Fruit fly (Drosophila melanogaster) whole organism, prepupa: ENCODE data around the gene CkIIbeta.

ENCODE experiments used
- CG10669 ChIP-seq: fragments of 200-800 bp; sonication (Bioruptor generic); optimal IDR thresholded peaks from 3 replicates; lab custom pipeline; 2018; ENCODE audit warnings: missing biosample characterization, mild to moderate bottlenecking, missing genetic modification characterization, moderate library complexity
- CG11294 ChIP-seq: fragments of 200-800 bp; sonication (Bioruptor generic); IDR thresholded peaks from 2 replicates; pipeline ENCODE4 v1.3.6; 2022; ENCODE audit warnings: missing biosample characterization, missing genetic modification characterization
- CG11762 ChIP-seq: fragments of 200-800 bp; sonication (Bioruptor generic); optimal IDR thresholded peaks from 3 replicates; lab custom pipeline; 2016; ENCODE audit warnings: missing biosample characterization, missing genetic modification characterization; ENCODE audit not compliant: insufficient read depth
- CG11902 ChIP-seq: fragments of 200-800 bp; sonication (Bioruptor generic); optimal IDR thresholded peaks from 3 replicates; lab custom pipeline; 2016; ENCODE audit warnings: missing biosample characterization, missing genetic modification characterization
- CG15336 ChIP-seq: fragments of 200-800 bp; sonication (Bioruptor generic); IDR thresholded peaks from 2 replicates; pipeline ENCODE4 v1.3.6; 2022; ENCODE audit warnings: missing biosample characterization, missing genetic modification characterization
- CG1621 ChIP-seq: fragments of 200-800 bp; sonication (Bioruptor generic); optimal IDR thresholded peaks from 3 replicates; lab custom pipeline; 2018; ENCODE audit warnings: missing biosample characterization, mild to moderate bottlenecking, missing genetic modification characterization
- CG3032 ChIP-seq: fragments of 200-800 bp; optimal IDR thresholded peaks from 2 replicates; lab custom pipeline; 2019; ENCODE audit warnings: missing biosample characterization, mild to moderate bottlenecking, missing genetic modification characterization, moderate library complexity
- CG31627 ChIP-seq: fragments of 200-800 bp; sonication (Bioruptor generic); optimal IDR thresholded peaks from 3 replicates; lab custom pipeline; 2016; ENCODE audit warnings: missing biosample characterization, missing genetic modification characterization
- CG32006 ChIP-seq: fragments of 200-800 bp; sonication (Bioruptor generic); optimal IDR thresholded peaks from 3 replicates; lab custom pipeline; 2017; ENCODE audit warnings: missing biosample characterization, mild to moderate bottlenecking, missing genetic modification characterization
- CG3919 ChIP-seq: fragments of 200-800 bp; sonication (Bioruptor generic); optimal IDR thresholded peaks from 3 replicates; lab custom pipeline; 2016; ENCODE audit warnings: missing biosample characterization, missing genetic modification characterization
- CG6163 ChIP-seq: fragments of 200-800 bp; sonication (Bioruptor generic); IDR thresholded peaks from 3 replicates; pipeline ENCODE4 v1.3.6; 2022; ENCODE audit warnings: missing biosample characterization, missing genetic modification characterization
- CG6276 ChIP-seq: fragments of 200-800 bp; sonication (Bioruptor generic); optimal IDR thresholded peaks from 2 replicates; lab custom pipeline; 2017; ENCODE audit warnings: missing biosample characterization, mild to moderate bottlenecking, missing genetic modification characterization
- CG6808 ChIP-seq: fragments of 200-800 bp; sonication (Bioruptor generic); optimal IDR thresholded peaks from 3 replicates; lab custom pipeline; 2017; ENCODE audit warnings: missing biosample characterization, missing genetic modification characterization, mild to moderate bottlenecking, moderate library complexity, missing genetic modification reagents
- CG6854 ChIP-seq: fragments of 200-800 bp; sonication (Bioruptor generic); optimal IDR thresholded peaks from 2 replicates; lab custom pipeline; 2017; ENCODE audit warnings: missing biosample characterization, mild to moderate bottlenecking, missing genetic modification characterization
- CG7368 ChIP-seq: fragments of 200-800 bp; sonication (Bioruptor generic); optimal IDR thresholded peaks from 3 replicates; lab custom pipeline; 2016; ENCODE audit warnings: missing biosample characterization, missing genetic modification characterization
- CG8119 ChIP-seq: fragments of 200-800 bp; sonication (Bioruptor generic); IDR thresholded peaks from 3 replicates; pipeline ENCODE4 v1.3.6; 2022; ENCODE audit warnings: missing biosample characterization, missing genetic modification characterization
- CG8319 ChIP-seq: fragments of 200-800 bp; sonication (Bioruptor generic); optimal IDR thresholded peaks from 3 replicates; lab custom pipeline; 2016; ENCODE audit warnings: missing biosample characterization, missing genetic modification characterization
- CG8632 ChIP-seq: fragments of 200-800 bp; sonication (Bioruptor generic); optimal IDR thresholded peaks from 3 replicates; lab custom pipeline; 2016; ENCODE audit warnings: missing biosample characterization, missing genetic modification characterization
- CG9139 ChIP-seq: fragments of 200-800 bp; sonication (Bioruptor generic); optimal IDR thresholded peaks from 3 replicates; lab custom pipeline; 2017; ENCODE audit warnings: missing biosample characterization, mild to moderate bottlenecking, missing genetic modification characterization
- Eip78C ChIP-seq: fragments of 200-800 bp; sonication (Bioruptor generic); peaks from one replicate; lab custom pipeline; 2016; ENCODE audit warnings: missing biosample characterization, missing genetic modification characterization
- Eip93F ChIP-seq: fragments of 200-800 bp; sonication (Bioruptor generic); optimal IDR thresholded peaks from 2 replicates; lab custom pipeline; 2016; ENCODE audit warnings: missing biosample characterization, mild to moderate bottlenecking, missing genetic modification characterization
- Ets96B ChIP-seq: fragments of 200-800 bp; optimal IDR thresholded peaks from 2 replicates; lab custom pipeline; 2019; ENCODE audit warnings: missing biosample characterization, mild to moderate bottlenecking, missing genetic modification characterization, moderate library complexity
- Hr38 ChIP-seq: sonication (Bioruptor generic); optimal IDR thresholded peaks from 2 replicates; lab custom pipeline; 2016; ENCODE audit warnings: missing biosample characterization, missing genetic modification characterization
- Hr39 ChIP-seq: fragments of 200-800 bp; sonication (Bioruptor generic); optimal IDR thresholded peaks from 2 replicates; lab custom pipeline; 2016; ENCODE audit warnings: missing biosample characterization, missing genetic modification characterization
- Lpt ChIP-seq: fragments of 200-800 bp; sonication (Bioruptor generic); optimal IDR thresholded peaks from 3 replicates; lab custom pipeline; 2016; ENCODE audit warnings: missing biosample characterization, missing genetic modification characterization
- Met ChIP-seq: fragments of 200-800 bp; sonication (Bioruptor generic); optimal IDR thresholded peaks from 3 replicates; lab custom pipeline; 2016; ENCODE audit warnings: missing biosample characterization, missing genetic modification characterization
- OdsH ChIP-seq: fragments of 200-800 bp; sonication (Bioruptor generic); optimal IDR thresholded peaks from 3 replicates; lab custom pipeline; 2016; ENCODE audit warnings: missing biosample characterization, missing genetic modification characterization
- Smox ChIP-seq: fragments of 200-800 bp; sonication (Bioruptor generic); optimal IDR thresholded peaks from 3 replicates; lab custom pipeline; 2016; ENCODE audit warnings: missing biosample characterization, missing genetic modification characterization
- Sox14 ChIP-seq: fragments of 200-800 bp; sonication (Bioruptor generic); optimal IDR thresholded peaks from 3 replicates; lab custom pipeline; 2016; ENCODE audit warnings: missing biosample characterization, missing genetic modification characterization
- Sox15 ChIP-seq: fragments of 200-800 bp; sonication (Bioruptor generic); optimal IDR thresholded peaks from 3 replicates; lab custom pipeline; 2016; ENCODE audit warnings: missing biosample characterization, missing genetic modification characterization
- achi ChIP-seq: fragments of 200-800 bp; sonication (Bioruptor generic); optimal IDR thresholded peaks from 3 replicates; lab custom pipeline; 2016; ENCODE audit warnings: missing biosample characterization, missing genetic modification characterization
- dac ChIP-seq: fragments of 200-800 bp; sonication (Bioruptor generic); optimal IDR thresholded peaks from 2 replicates; lab custom pipeline; 2017; ENCODE audit warnings: missing biosample characterization, mild to moderate bottlenecking, missing genetic modification characterization
- eg ChIP-seq: fragments of 200-800 bp; sonication (Bioruptor generic); IDR thresholded peaks from 3 replicates; pipeline ENCODE4 v1.3.6; 2022; ENCODE audit warnings: missing biosample characterization, missing genetic modification characterization
- esn ChIP-seq: fragments of 200-800 bp; sonication (Bioruptor generic); optimal IDR thresholded peaks from 2 replicates; lab custom pipeline; 2016; ENCODE audit warnings: missing biosample characterization, mild to moderate bottlenecking, missing genetic modification characterization, moderate library complexity
- fd59A ChIP-seq: fragments of 200-800 bp; sonication (Bioruptor generic); optimal IDR thresholded peaks from 2 replicates; lab custom pipeline; 2017; ENCODE audit warnings: missing biosample characterization, mild to moderate bottlenecking, missing genetic modification characterization, missing genetic modification reagents
- fd85E ChIP-seq: fragments of 200-800 bp; sonication (Bioruptor generic); optimal IDR thresholded peaks from 3 replicates; lab custom pipeline; 2016; ENCODE audit warnings: missing biosample characterization, missing genetic modification characterization
- lz ChIP-seq: fragments of 200-800 bp; sonication (Bioruptor generic); optimal IDR thresholded peaks from 3 replicates; lab custom pipeline; 2016; ENCODE audit warnings: missing biosample characterization, missing genetic modification characterization
- net ChIP-seq: fragments of 200-800 bp; sonication (Bioruptor generic); optimal IDR thresholded peaks from 3 replicates; lab custom pipeline; 2016; ENCODE audit warnings: missing biosample characterization, missing genetic modification characterization
- ss ChIP-seq, 2 experiments: fragments of 200-800 bp; sonication (Bioruptor generic); optimal IDR thresholded peaks; 2 replicates in 1 of 2; 3 replicates in 1 of 2; lab custom pipeline; 2017 to 2018; ENCODE audit warnings: mild to moderate bottlenecking in 2 of 2, missing biosample characterization in 2 of 2, missing genetic modification characterization in 2 of 2, moderate library complexity in 1 of 2
- svp ChIP-seq: fragments of 200-800 bp; sonication (Bioruptor generic); peaks from one replicate; lab custom pipeline; 2016; ENCODE audit warnings: missing biosample characterization, missing genetic modification characterization
- vri ChIP-seq: fragments of 200-800 bp; sonication (Bioruptor generic); optimal IDR thresholded peaks from 3 replicates; lab custom pipeline; 2016; ENCODE audit warnings: missing biosample characterization, mild to moderate bottlenecking, missing genetic modification characterization

Gene CkIIbeta

dm6 chrX:11821946-11822345 is 29.6 kb downstream of the CkIIbeta start (continued):
- TF ChIP-seq Hr38 (no peak), CG8119 (GFP tag; lab: Robert Waterston, UW) (peak; percentile 54; the same call in 2 of the 3 replicates), lz (peak; percentile 44), CG11902 (GFP tag; lab: Kevin White, UChicago) (no peak), CG6163 (GFP tag; lab: Robert Waterston, UW) (peak; percentile 49; the same call in 1 of the 3 replicates), ss (GFP tag; optimal IDR thresholded peaks at IDR 0.05; lab: Kevin White, UChicago) (peak in 1 of 2 experiments; percentile 8), CG1621 (tag; lab: Kevin White, UChicago) (no peak), esn (GFP tag; lab: Kevin White, UChicago) (peak; percentile 23), fd59A (no peak)
- TF ChIP-seq, all 60 proteins: peak for 18

- peak; percentile 79 for TF ChIP-seq eg (GFP tag; lab: Robert Waterston, UW)
- TF ChIP-seq CG8632 (GFP tag; lab: Kevin White, UChicago) = peak; percentile 25
- TF ChIP-seq svp (GFP tag; lab: Kevin White, UChicago) = no peak
- peak; percentile 23 for TF ChIP-seq dac (GFP tag; lab: Kevin White, UChicago)
- TF ChIP-seq Lpt (GFP tag; lab: Kevin White, UChicago) = peak; percentile 11
- peak; percentile 72 for TF ChIP-seq CG15336 (GFP tag; lab: Robert Waterston, UW)
- TF ChIP-seq CG3032 = peak; percentile 17
- peak; percentile 71 for TF ChIP-seq Eip93F (GFP tag; lab: Kevin White, UChicago)
- no peak for TF ChIP-seq Hr39 (GFP tag; lab: Kevin White, UChicago)
- peak; percentile 75 for TF ChIP-seq CG6276 (GFP tag; lab: Kevin White, UChicago)
- peak; percentile 72 for TF ChIP-seq CG8119 (GFP tag; lab: Robert Waterston, UW)
- no peak for TF ChIP-seq CG11294 (GFP tag; lab: Robert Waterston, UW)
- TF ChIP-seq net = peak; percentile 31
- TF ChIP-seq CG6163 (GFP tag; lab: Robert Waterston, UW) = peak; percentile 55; the same call in 1 of the 3 replicates
- peak; percentile 5 for TF ChIP-seq CG3919 (GFP tag; lab: Kevin White, UChicago)
- peak; percentile 1 for TF ChIP-seq fd85E (GFP tag; lab: Kevin White, UChicago)
- TF ChIP-seq CG6854 (GFP tag; lab: Kevin White, UChicago) = peak; percentile 58
- peak; percentile 55 for TF ChIP-seq CG32006 (GFP tag; lab: Kevin White, UChicago)
- no peak for TF ChIP-seq Smox (GFP tag; lab: Kevin White, UChicago)
- TF ChIP-seq Ets96B (tag; lab: Kevin White, UChicago) = peak; percentile 25
- no peak for TF ChIP-seq achi
- TF ChIP-seq Sox15 (GFP tag; lab: Kevin White, UChicago) = no peak
- TF ChIP-seq Sox14 (GFP tag; lab: Kevin White, UChicago) = peak; percentile 49
- no peak for TF ChIP-seq CG8319
- TF ChIP-seq Eip78C (GFP tag; lab: Kevin White, UChicago) = peak; percentile 77
- peak; percentile 26 for TF ChIP-seq CG11762 (GFP tag; lab: Kevin White, UChicago)
- peak; percentile 20 for TF ChIP-seq esn (GFP tag; lab: Kevin White, UChicago)
- peak; percentile 28 for TF ChIP-seq CG31627 (GFP tag; lab: Kevin White, UChicago)
- TF ChIP-seq vri (GFP tag; lab: Kevin White, UChicago) = peak; percentile 58
- TF ChIP-seq CG11902 (GFP tag; lab: Kevin White, UChicago) = no peak
- TF ChIP-seq CG10669 (GFP tag; lab: Kevin White, UChicago) = no peak
Measured at dm6 chrX:11823003-11823402, 30.7 kb downstream of the CkIIbeta start.

DNA sequence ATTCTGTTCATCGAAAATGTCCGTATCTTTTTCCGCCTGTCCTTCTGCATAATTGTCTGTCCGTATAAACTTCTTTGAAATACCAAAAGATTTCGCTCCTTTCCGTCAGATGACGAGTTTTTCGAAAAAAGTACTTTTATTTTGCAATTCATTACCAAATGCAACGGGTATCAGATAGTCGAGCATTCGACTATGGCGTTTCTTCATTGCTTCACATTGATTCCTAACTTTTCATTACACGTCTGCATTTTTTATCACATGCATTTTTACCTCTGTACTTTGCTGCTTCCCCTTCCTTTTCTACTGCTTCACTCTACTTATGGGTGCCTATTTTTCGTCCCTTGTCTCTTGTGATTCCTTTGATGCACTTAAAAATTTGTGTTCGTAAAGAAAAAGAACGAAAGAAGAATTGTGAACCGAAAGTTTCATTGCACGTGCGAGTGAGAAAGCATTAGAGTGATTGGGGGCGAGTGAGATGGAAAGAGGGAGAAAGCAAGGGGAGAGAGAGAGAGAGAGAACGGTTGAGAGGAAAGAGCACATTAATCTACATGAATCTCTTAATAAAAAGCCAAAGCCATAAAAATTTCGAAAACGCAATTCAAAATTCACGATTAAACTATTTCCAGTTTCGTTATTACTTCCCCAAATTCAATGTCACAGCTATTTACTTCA is 36.1 kb downstream of the CkIIbeta start:
- TF ChIP-seq OdsH (GFP tag; lab: Kevin White, UChicago) (no peak), Met (GFP tag; lab: Kevin White, UChicago) (no peak), CG15336 (GFP tag; lab: Robert Waterston, UW) (no peak), CG6808 (GFP tag; lab: Kevin White, UChicago) (no peak), CG9139 (GFP tag; lab: Kevin White, UChicago) (no peak), esn (GFP tag; lab: Kevin White, UChicago) (no peak), CG11902 (GFP tag; lab: Kevin White, UChicago) (no peak), lz (no peak), CG7368 (GFP tag; lab: Kevin White, UChicago) (no peak), CG1621 (tag; lab: Kevin White, UChicago) (no peak)
